Worm (Caenorhabditis elegans): ENCODE measurements around the gene nit-1.

Gene nit-1

ce11 chrIII:3897116-3897845 lies 24.7 kb upstream of the nit-1 start (continued):
- TF ChIP-seq Y56A3A.18 (GFP tag; IDR thresholded peaks at IDR 0.05) (peak; percentile 94), ztf-6 (GFP tag; IDR thresholded peaks at IDR 0.05) (peak; percentile 61; the same call in 1 of the 2 replicates), egrh-3 (GFP tag; IDR thresholded peaks at IDR 0.05) (peak; percentile 99)

DNA sequence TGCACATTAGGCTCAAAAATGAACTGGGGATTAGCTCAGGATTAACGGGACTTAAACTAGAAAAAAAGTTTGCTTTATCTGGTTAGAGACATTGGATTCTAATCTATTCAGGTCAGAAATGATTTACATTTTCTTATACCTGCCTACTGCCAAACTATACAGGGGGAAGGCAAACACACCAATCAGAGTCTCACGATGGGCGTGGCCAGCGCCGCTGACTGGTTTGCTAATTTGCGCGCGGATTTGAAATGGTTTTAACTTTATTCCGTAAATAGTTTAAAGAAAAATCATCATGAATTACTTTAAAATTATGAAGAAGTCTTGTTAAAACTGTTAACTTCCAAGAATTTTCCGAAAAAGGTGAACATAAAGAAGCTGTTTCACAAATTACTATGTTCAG lies 23.7 kb upstream of the nit-1 start:
- TF ChIP-seq attf-6 (GFP tag; IDR thresholded peaks at IDR 0.05): no peak
- no peak for TF ChIP-seq F49E8.2 (tag; optimal IDR thresholded peaks at IDR 0.05; ENCODE audit: insufficient read depth)
- no peak for TF ChIP-seq nhr-27 (tag; optimal IDR thresholded peaks at IDR 0.05)
- no peak for TF ChIP-seq F52B5.7 (tag; optimal IDR thresholded peaks at IDR 0.05)
- no peak for TF ChIP-seq nhr-179 (tag; optimal IDR thresholded peaks at IDR 0.05)
- TF ChIP-seq lin-26 (GFP tag; IDR thresholded peaks at IDR 0.05): no peak
- no peak for TF ChIP-seq let-607 (tag; optimal IDR thresholded peaks at IDR 0.05)
- no peak for TF ChIP-seq snpc-4 (GFP tag; optimal IDR thresholded peaks at IDR 0.05)
- TF ChIP-seq snpc-4 (tag; optimal IDR thresholded peaks at IDR 0.05): no peak
- TF ChIP-seq cebp-2 (GFP tag; IDR thresholded peaks at IDR 0.05): no peak
- TF ChIP-seq mcd-1 (GFP tag; IDR thresholded peaks at IDR 0.05): no peak
- no peak for TF ChIP-seq aptf-3 (GFP tag; IDR thresholded peaks at IDR 0.05)
- TF ChIP-seq ccch-3 (GFP tag; optimal IDR thresholded peaks at IDR 0.05): no peak
- TF ChIP-seq ZK185.1 (tag; optimal IDR thresholded peaks at IDR 0.05; ENCODE audit: poor library complexity, severe bottlenecking): no peak
- TF ChIP-seq bed-1 (GFP tag; IDR thresholded peaks at IDR 0.05): no peak

DNA sequence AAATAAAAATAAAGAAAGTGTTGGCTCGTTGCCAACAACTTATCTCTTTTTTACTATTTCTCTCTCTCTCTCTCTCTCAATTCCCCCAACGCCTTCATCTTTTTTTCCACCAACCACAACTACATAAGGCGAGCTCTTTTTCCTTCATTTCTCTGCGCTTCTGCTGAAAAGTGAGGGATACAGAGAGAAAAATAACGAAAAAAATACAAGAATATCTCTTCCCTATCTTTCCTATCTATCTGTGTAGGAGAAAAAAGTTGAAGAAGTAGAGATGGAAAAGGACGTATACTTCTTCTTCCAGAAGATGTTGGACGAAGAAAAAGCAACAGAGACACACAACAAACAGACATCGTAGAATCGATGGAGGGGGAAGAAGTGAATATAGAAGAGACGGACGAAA lies 23.2 kb upstream of the nit-1 start:
- TF ChIP-seq nfya-2 (GFP tag; IDR thresholded peaks at IDR 0.05) (no peak), K12H6.12 (tag; optimal IDR thresholded peaks at IDR 0.05) (peak; percentile 65), dpff-1 (tag; optimal IDR thresholded peaks at IDR 0.05) (no peak)

DNA sequence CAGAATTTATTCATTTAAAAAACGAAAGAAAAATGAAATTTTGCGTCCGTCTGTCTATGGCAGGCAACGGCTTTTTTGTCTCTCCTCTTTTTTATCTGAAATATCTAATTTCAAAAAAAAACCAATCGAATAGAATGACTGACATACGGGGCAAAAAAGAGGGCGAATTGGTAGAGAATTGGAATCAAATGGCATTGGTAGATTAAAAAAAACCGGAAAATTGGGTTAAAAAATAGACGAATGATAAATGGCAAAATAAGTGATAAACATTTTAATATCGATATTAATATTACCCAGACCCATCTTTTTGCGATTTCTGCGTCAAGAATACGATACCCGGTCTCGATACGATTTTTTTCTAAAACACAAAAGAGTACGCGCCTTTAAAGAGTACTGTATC lies 20.5 kb upstream of the nit-1 start, which contains the start of gene tir-1:
tir-1 (minus strand) TSS at position 101 of the 400 bp plus-strand sequence.
- TF ChIP-seq Y67H2A.10 (GFP tag; conservative IDR thresholded peaks at IDR 0.05): no peak
- no peak for TF ChIP-seq ceh-40 (GFP tag; IDR thresholded peaks at IDR 0.05)
- TF ChIP-seq egl-44 (GFP tag; IDR thresholded peaks at IDR 0.05): no peak
- TF ChIP-seq nhr-80 (tag; optimal IDR thresholded peaks at IDR 0.05): no peak
- no peak for TF ChIP-seq chd-7 (tag; optimal IDR thresholded peaks at IDR 0.05)
- TF ChIP-seq bed-1 (GFP tag; IDR thresholded peaks at IDR 0.05): no peak
- no peak for TF ChIP-seq C17E4.6 (GFP tag; IDR thresholded peaks at IDR 0.05)
- no peak for TF ChIP-seq somi-1 (GFP tag; optimal IDR thresholded peaks at IDR 0.05)
- no peak for TF ChIP-seq fkh-3 (tag; optimal IDR thresholded peaks at IDR 0.05)
- TF ChIP-seq F55B11.4 (tag; optimal IDR thresholded peaks at IDR 0.05; ENCODE audit: borderline replicate concordance, insufficient read depth): no peak

DNA sequence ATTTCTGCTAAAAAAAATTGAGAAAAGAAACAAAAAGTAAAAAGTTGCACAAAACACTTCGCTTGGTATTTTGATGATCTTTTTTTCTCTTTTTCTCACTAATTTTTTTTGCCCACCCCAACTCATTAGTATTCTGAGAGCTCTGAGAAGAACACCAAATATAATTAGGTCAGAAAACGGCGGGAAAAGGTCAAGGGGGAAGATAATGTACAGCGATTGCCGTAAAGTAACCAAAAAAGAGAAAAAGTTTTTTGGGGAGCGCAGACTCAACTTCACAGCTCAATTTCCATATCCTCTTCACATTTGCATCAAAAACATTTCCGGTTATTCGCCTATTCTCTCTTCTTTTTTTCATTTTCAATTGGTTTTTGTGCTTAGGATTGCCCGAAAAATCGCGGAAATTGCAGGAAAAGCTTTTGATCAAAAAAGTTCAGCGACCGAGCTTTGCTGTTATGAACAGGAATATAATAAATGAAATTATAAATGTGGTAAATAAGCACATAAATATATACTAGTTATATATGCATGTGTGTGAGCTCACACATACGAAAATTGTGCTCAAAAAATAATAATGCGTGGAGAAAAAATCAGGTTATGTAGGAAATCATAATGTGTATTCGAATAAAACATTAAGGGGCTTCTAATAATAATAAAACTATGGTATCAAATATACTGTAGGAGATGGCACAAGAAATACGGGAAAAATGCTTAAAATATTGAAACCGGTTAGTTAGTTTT lies 19.2 kb upstream of the nit-1 start:
- TF ChIP-seq egl-44 (GFP tag; IDR thresholded peaks at IDR 0.05): no peak
- TF ChIP-seq T07F8.4 (tag; optimal IDR thresholded peaks at IDR 0.05): no peak
- TF ChIP-seq sea-2 (GFP tag; IDR thresholded peaks at IDR 0.05): no peak
- TF ChIP-seq D2030.7 (GFP tag; IDR thresholded peaks at IDR 0.05): no peak
- peak; percentile 35 for TF ChIP-seq lin-40 (tag; optimal IDR thresholded peaks at IDR 0.05)
- no peak for TF ChIP-seq zfh-2 (GFP tag; conservative IDR thresholded peaks at IDR 0.05)
- no peak for TF ChIP-seq hlh-12 (tag; optimal IDR thresholded peaks at IDR 0.05)
- TF ChIP-seq efl-1 (GFP tag; optimal IDR thresholded peaks at IDR 0.05): no peak
- TF ChIP-seq F37B4.10 (GFP tag; IDR thresholded peaks at IDR 0.05): no peak
- TF ChIP-seq snpc-1.3 (tag; optimal IDR thresholded peaks at IDR 0.05; ENCODE audit: insufficient read depth): no peak
- TF ChIP-seq Y67H2A.10 (GFP tag; conservative IDR thresholded peaks at IDR 0.05): no peak
- TF ChIP-seq lsy-27 (tag; optimal IDR thresholded peaks at IDR 0.05; ENCODE audit: borderline replicate concordance, insufficient read depth): no peak
- peak; percentile 68 for TF ChIP-seq nfyb-1 (GFP tag; IDR thresholded peaks at IDR 0.05)

Measured in whole organism, young adult.